Worm (Caenorhabditis elegans) whole organism, L1 larva: ENCODE data around the gene lipl-8.

ENCODE experiments used
- C04F5.9 ChIP-seq: sonication (generic microtip); optimal IDR thresholded peaks from 2 replicates; lab custom pipeline; 2016; ENCODE audit warnings: missing genetic modification characterization, missing compliant biosample characterization
- F16B12.6 ChIP-seq: fragments of 150-350 bp; optimal IDR thresholded peaks from 2 replicates; lab custom pipeline; 2014; ENCODE audit warnings: missing biosample characterization, missing genetic modification characterization
- Y116A8C.19 ChIP-seq: sonication (generic microtip); optimal IDR thresholded peaks from 2 replicates; lab custom pipeline; 2016; ENCODE audit warnings: missing compliant biosample characterization, missing genetic modification characterization, borderline replicate concordance
- aly-2 ChIP-seq: fragments of 150-350 bp; optimal IDR thresholded peaks from 2 replicates; lab custom pipeline; 2014; ENCODE audit warnings: missing biosample characterization, missing genetic modification characterization
- ama-1 ChIP-seq: fragments of 150-350 bp; optimal IDR thresholded peaks from 2 replicates; lab custom pipeline; 2014
- ceh-63 ChIP-seq: fragments of 200-800 bp; sonication (Bioruptor generic); optimal IDR thresholded peaks from 2 replicates; lab custom pipeline; 2018; ENCODE audit warnings: mild to moderate bottlenecking, missing genetic modification characterization, missing compliant biosample characterization
- ceh-8 ChIP-seq: fragments of 200-800 bp; sonication (Bioruptor generic); optimal IDR thresholded peaks from 2 replicates; lab custom pipeline; 2018; ENCODE audit warnings: mild to moderate bottlenecking, missing genetic modification characterization, moderate library complexity, missing compliant biosample characterization
- ceh-88 ChIP-seq: fragments of 200-800 bp; sonication (Bioruptor generic); IDR thresholded peaks from 2 replicates; pipeline ENCODE4 v1.3.6; 2022; ENCODE audit warnings: missing genetic modification characterization, missing compliant biosample characterization
- ces-1 ChIP-seq: fragments of 150-350 bp; optimal IDR thresholded peaks from 2 replicates; lab custom pipeline; 2014; ENCODE audit warnings: missing biosample characterization, missing genetic modification reagents, missing genetic modification characterization
- efl-3 ChIP-seq: fragments of 200-800 bp; sonication (Bioruptor generic); optimal IDR thresholded peaks from 2 replicates; lab custom pipeline; 2018; ENCODE audit warnings: mild to moderate bottlenecking, missing genetic modification characterization, missing compliant biosample characterization
- egl-13 ChIP-seq: sonication (generic microtip); optimal IDR thresholded peaks from 2 replicates; lab custom pipeline; 2016; ENCODE audit warnings: missing genotype, missing genetic modification reagents, missing genetic modification characterization, missing compliant biosample characterization
- egl-27 ChIP-seq, 2 experiments: fragments of 150-350 bp in 1 of 2; sonication (generic microtip); optimal IDR thresholded peaks; 3 replicates each; lab custom pipeline; 2017 to 2018; ENCODE audit warnings: missing biosample characterization in 2 of 2, missing genetic modification characterization in 2 of 2, missing genetic modification reagents in 2 of 2
- ets-5 ChIP-seq: fragments of 200-800 bp; sonication (Bioruptor generic); IDR thresholded peaks from 2 replicates; pipeline ENCODE4 v1.3.6; 2022; ENCODE audit warnings: missing genetic modification characterization, missing compliant biosample characterization
- fos-1 ChIP-seq: fragments of 150-350 bp; optimal IDR thresholded peaks from 2 replicates; lab custom pipeline; 2014; ENCODE audit warnings: missing biosample characterization, missing genetic modification characterization
- grh-1 ChIP-seq: fragments of 200-800 bp; sonication (Bioruptor generic); IDR thresholded peaks from 2 replicates; pipeline ENCODE4 v1.3.6; 2022; ENCODE audit warnings: missing genetic modification reagents, missing genetic modification characterization, missing compliant biosample characterization
- hlh-4 ChIP-seq: sonication (generic microtip); optimal IDR thresholded peaks from 2 replicates; lab custom pipeline; 2016; ENCODE audit warnings: mild to moderate bottlenecking, missing genetic modification characterization, missing compliant biosample characterization
- hpl-2 ChIP-seq: fragments of 150-350 bp; optimal IDR thresholded peaks from 2 replicates; lab custom pipeline; 2014; ENCODE audit warnings: missing biosample characterization, missing genetic modification reagents, missing genetic modification characterization
- isw-1 ChIP-seq: fragments of 200-800 bp; sonication (Bioruptor generic); IDR thresholded peaks from 2 replicates; pipeline ENCODE4 v1.3.6; 2022; ENCODE audit warnings: missing genetic modification characterization, missing compliant biosample characterization
- lin-14 ChIP-seq: fragments of 200-800 bp; sonication (Bioruptor generic); optimal IDR thresholded peaks from 2 replicates; lab custom pipeline; 2018; ENCODE audit warnings: mild to moderate bottlenecking, missing genetic modification characterization, moderate library complexity, missing compliant biosample characterization
- lin-15B ChIP-seq: fragments of 150-350 bp; sonication (generic microtip); optimal IDR thresholded peaks from 3 replicates; lab custom pipeline; 2014; ENCODE audit warnings: missing biosample characterization, missing genetic modification characterization
- lin-39 ChIP-seq: fragments of 150-350 bp; optimal IDR thresholded peaks from 2 replicates; lab custom pipeline; 2014; ENCODE audit warnings: missing biosample characterization, missing genetic modification reagents, missing genetic modification characterization
- lsy-2 ChIP-seq, 2 experiments: fragments of 150-350 bp; optimal IDR thresholded peaks; 2 replicates each; lab custom pipeline; 2014; ENCODE audit warnings: missing biosample characterization in 2 of 2, missing genetic modification characterization in 2 of 2
- mef-2 ChIP-seq: fragments of 150-350 bp; optimal IDR thresholded peaks from 2 replicates; lab custom pipeline; 2014; ENCODE audit warnings: missing biosample characterization, missing genetic modification characterization
- nhr-237 ChIP-seq: fragments of 150-350 bp; optimal IDR thresholded peaks from 2 replicates; lab custom pipeline; 2014; ENCODE audit warnings: missing biosample characterization, missing genetic modification characterization
- nhr-28 ChIP-seq: fragments of 150-350 bp; optimal IDR thresholded peaks from 2 replicates; lab custom pipeline; 2014; ENCODE audit warnings: missing biosample characterization, missing genetic modification characterization
- nhr-77 ChIP-seq: fragments of 150-350 bp; optimal IDR thresholded peaks from 2 replicates; lab custom pipeline; 2014; ENCODE audit warnings: missing biosample characterization, missing genetic modification characterization
- nhr-84 ChIP-seq: sonication (generic microtip); optimal IDR thresholded peaks from 2 replicates; lab custom pipeline; 2017; ENCODE audit warnings: missing biosample characterization, missing genetic modification characterization
- nhr-85 ChIP-seq: sonication (generic microtip); peaks from one replicate; lab custom pipeline; 2016; ENCODE audit warnings: missing genetic modification characterization, inconsistent platforms, missing compliant biosample characterization
- rnt-1 ChIP-seq: sonication (generic microtip); optimal IDR thresholded peaks from 2 replicates; lab custom pipeline; 2016; ENCODE audit warnings: mild to moderate bottlenecking, missing genetic modification characterization, moderate library complexity, missing compliant biosample characterization
- snpc-4 ChIP-seq: fragments of 150-350 bp; optimal IDR thresholded peaks from 2 replicates; lab custom pipeline; 2014; ENCODE audit warnings: missing biosample characterization, missing genetic modification characterization
- xbp-1 ChIP-seq: sonication (generic microtip); optimal IDR thresholded peaks from 2 replicates; lab custom pipeline; 2016; ENCODE audit warnings: missing genetic modification characterization, missing compliant biosample characterization
- zag-1 ChIP-seq: fragments of 150-350 bp; optimal IDR thresholded peaks from 2 replicates; lab custom pipeline; 2014; ENCODE audit warnings: missing biosample characterization, missing genetic modification characterization
- ztf-11 ChIP-seq, 2 experiments: sonication (generic microtip); optimal IDR thresholded peaks; 2 replicates each; lab custom pipeline; 2016 to 2017; ENCODE audit warnings: missing genetic modification characterization in 2 of 2, missing biosample characterization in 1 of 2, missing compliant biosample characterization in 1 of 2
- ztf-4 ChIP-seq: fragments of 150-350 bp; optimal IDR thresholded peaks from 2 replicates; lab custom pipeline; 2014; ENCODE audit warnings: missing biosample characterization, missing genetic modification characterization

Gene lipl-8

DNA sequence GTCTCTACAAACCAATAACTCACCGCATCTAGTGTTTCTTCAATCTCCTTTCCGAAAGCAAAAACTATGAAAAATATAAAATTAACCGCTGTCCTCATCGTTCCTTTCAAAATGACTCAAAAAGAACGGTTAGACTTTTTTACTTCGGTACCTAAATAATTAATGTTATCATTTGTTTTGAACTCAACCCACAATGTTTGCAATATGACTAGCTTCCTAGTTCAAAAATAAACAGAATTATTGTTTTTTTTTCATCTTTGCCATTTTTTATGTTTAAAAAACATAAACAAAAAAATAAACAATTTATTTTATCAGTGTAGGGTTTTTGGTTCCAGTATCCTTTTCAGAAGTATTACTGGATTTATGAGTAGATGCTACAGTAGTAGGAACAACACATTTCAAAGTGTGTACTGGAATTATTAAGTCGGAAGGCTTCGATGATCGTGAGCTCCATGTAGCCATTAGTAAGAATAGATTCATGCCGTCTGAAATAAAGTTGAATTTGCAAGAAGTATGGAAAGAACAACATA, at the start of gene lipl-8, which contains the start of gene Y50E8A.22:
lipl-8 (minus strand) TSS at position 101 of the 530 bp plus-strand sequence.
Y50E8A.22 (minus strand) TSS at position 480 of the 530 bp plus-strand sequence.
- TF ChIP-seq ces-1 (GFP tag; lab: Kevin White, UChicago) (no peak), nhr-237 (tag; lab: Kevin White, UChicago) (no peak), nhr-77 (tag; lab: Kevin White, UChicago) (no peak), zag-1 (tag; lab: Kevin White, UChicago) (no peak), egl-27 (tag; optimal IDR thresholded peaks at IDR 0.05; lab: Kevin White, UChicago) (no peak), ceh-8 (GFP tag; lab: Kevin White, UChicago) (no peak), isw-1 (GFP tag; lab: Robert Waterston, UW) (no peak), xbp-1 (no peak), egl-13 (tag; lab: Kevin White, UChicago) (no peak), nhr-84 (tag; lab: Kevin White, UChicago) (no peak), ceh-88 (GFP tag; lab: Robert Waterston, UW) (no peak), ets-5 (GFP tag; lab: Robert Waterston, UW) (no peak), lin-14 (GFP tag; lab: Kevin White, UChicago) (no peak), ztf-11 (tag; optimal IDR thresholded peaks at IDR 0.05; lab: Kevin White, UChicago) (no peak), ama-1 (lab: Kevin White, UChicago) (no peak), ztf-4 (tag; lab: Kevin White, UChicago) (no peak)
- TF ChIP-seq, all 84 proteins: peak for 0

DNA sequence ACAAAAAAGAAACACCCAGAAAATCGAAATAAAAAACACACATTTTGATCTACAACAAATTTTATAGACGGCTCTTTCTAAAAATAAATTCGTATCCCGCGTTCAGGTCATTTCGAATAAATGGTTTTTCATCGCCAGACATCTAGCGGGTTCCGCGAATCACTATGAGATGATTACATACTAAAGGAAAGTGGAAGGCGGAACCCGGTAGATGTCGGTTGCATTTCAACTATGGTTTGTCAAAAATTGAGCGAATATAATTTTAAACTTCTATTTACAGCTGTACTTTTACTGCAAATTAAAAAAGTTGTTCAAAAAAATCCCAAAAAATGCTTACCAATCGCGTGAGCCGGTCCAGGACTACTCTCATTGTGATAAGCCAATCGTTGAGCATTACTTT, 49.4 kb upstream of the lipl-8 start:
- TF ChIP-seq C04F5.9 (tag; lab: Kevin White, UChicago) = no peak
- peak; percentile 82 for TF ChIP-seq snpc-4

DNA sequence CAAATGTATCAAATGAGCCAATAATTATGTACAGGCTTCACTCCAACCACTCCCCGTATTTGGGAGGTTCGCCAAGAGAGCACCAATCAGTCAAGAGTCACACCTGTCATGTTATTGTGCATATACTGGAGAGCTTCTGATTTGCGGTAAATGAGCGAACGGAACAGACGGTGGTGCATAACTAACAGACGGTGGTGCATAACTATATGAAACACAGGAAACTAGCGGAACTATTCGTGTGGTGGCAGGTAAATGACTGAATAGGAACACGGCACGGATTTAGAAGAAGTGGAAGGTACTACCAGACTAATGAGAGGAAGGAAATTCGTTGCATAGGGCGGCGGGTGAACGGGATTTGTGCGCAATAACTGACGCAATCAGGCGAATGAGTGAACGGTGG, 44.5 kb upstream of the lipl-8 start:
- TF ChIP-seq snpc-4 = no peak

DNA sequence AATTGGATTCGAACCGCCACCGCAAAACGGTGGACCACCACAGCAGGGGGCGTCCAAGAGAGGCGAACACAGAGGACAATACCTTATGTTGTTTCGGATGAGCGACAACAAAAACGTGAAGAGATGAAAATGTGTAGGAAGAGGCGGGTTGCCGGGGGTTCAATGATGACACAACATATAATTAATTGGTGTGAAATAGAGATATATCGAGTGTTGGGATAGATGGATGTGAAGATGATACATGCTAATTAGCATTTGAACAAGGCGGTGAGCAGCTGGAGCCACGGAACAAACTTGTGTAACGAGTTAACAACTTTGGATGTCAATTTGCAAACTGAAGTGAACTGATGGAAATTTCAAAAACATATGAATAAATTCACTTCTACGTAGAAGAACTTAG, 43.8 kb upstream of the lipl-8 start:
- peak; percentile 41 for TF ChIP-seq nhr-85
- TF ChIP-seq fos-1 (tag; lab: Kevin White, UChicago) = no peak

DNA sequence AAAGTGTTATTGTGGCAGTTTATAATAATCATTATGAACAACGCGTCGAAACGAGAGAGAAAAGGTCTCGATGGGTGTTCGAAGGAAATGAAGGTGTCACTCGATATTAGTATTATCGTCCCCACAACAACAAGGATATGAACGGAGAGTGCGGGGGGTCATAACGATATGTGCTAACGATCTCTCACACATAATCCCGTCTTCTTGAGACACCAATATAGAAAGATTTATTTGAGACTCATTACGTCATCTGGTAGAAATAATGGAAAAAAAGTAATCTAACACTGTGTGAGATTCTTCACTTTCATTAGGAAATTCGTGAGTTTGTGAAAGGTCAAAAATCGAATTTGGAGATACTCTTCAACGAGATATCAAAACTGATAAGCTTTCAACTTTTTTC, 43.2 kb upstream of the lipl-8 start:
- no peak for TF ChIP-seq grh-1 (GFP tag; lab: Robert Waterston, UW)
- no peak for TF ChIP-seq ces-1 (GFP tag; lab: Kevin White, UChicago)
- TF ChIP-seq lin-14 (GFP tag; lab: Kevin White, UChicago) = no peak
- no peak for TF ChIP-seq nhr-28 (tag; lab: Kevin White, UChicago)
- no peak for TF ChIP-seq Y116A8C.19 (tag; lab: Kevin White, UChicago)
- TF ChIP-seq mef-2 = no peak
- TF ChIP-seq rnt-1 = no peak
- no peak for TF ChIP-seq aly-2 (tag; lab: Kevin White, UChicago)
- TF ChIP-seq lin-39 (tag; lab: Kevin White, UChicago) = no peak
- TF ChIP-seq F16B12.6 (tag; lab: Kevin White, UChicago) = no peak
- TF ChIP-seq lin-15B (tag; lab: Kevin White, UChicago) = no peak
- no peak for TF ChIP-seq efl-3 (GFP tag; lab: Kevin White, UChicago)
- TF ChIP-seq lsy-2 (tag; optimal IDR thresholded peaks at IDR 0.05; lab: Kevin White, UChicago) = no peak
- TF ChIP-seq hpl-2 = no peak
- no peak for TF ChIP-seq nhr-237 (tag; lab: Kevin White, UChicago)
- no peak for TF ChIP-seq hlh-4 (tag; lab: Kevin White, UChicago)
- TF ChIP-seq ceh-63 (GFP tag; lab: Kevin White, UChicago) = no peak
